Fruit fly (Drosophila melanogaster) whole organism, embryonic: Measurements from ENCODE around the gene sip1.
A peak's percentile ranks its signal among the peaks of the same experiment; 100 is the strongest.

Experiments
- Ada2b ChIP-seq: fragments of 200-800 bp; sonication (Bioruptor generic); IDR thresholded peaks from 2 replicates; pipeline ENCODE4 v1.3.6; 2022; ENCODE audit warnings: missing biosample characterization, missing genetic modification characterization
- CG10147 ChIP-seq: fragments of 200-800 bp; sonication (Bioruptor generic); optimal IDR thresholded peaks from 2 replicates; lab custom pipeline; 2019; ENCODE audit warnings: missing biosample characterization, mild to moderate bottlenecking, missing genetic modification characterization, moderate library complexity
- CG1024 ChIP-seq: fragments of 200-800 bp; sonication (Bioruptor generic); IDR thresholded peaks from 2 replicates; pipeline ENCODE4 v1.3.6; 2022; ENCODE audit warnings: missing biosample characterization, missing genetic modification characterization
- CG10979 ChIP-seq: fragments of 200-800 bp; sonication (Bioruptor generic); optimal IDR thresholded peaks from 2 replicates; lab custom pipeline; 2018; ENCODE audit warnings: missing biosample characterization, mild to moderate bottlenecking, missing genetic modification characterization, moderate library complexity
- CG12071 ChIP-seq: fragments of 200-800 bp; sonication (Bioruptor generic); optimal IDR thresholded peaks from 3 replicates; lab custom pipeline; 2018; ENCODE audit warnings: missing biosample characterization, mild to moderate bottlenecking, missing genetic modification characterization
- CG1233 ChIP-seq: fragments of 200-800 bp; sonication (Bioruptor generic); optimal IDR thresholded peaks from 4 replicates; lab custom pipeline; 2018; ENCODE audit warnings: missing biosample characterization, mild to moderate bottlenecking, missing genetic modification characterization
- CG12391 ChIP-seq: fragments of 200-800 bp; sonication (Bioruptor generic); optimal IDR thresholded peaks from 3 replicates; lab custom pipeline; 2018; ENCODE audit warnings: missing biosample characterization, mild to moderate bottlenecking, missing genetic modification characterization, moderate library complexity
- CG13775 ChIP-seq: fragments of 200-800 bp; sonication (Bioruptor generic); optimal IDR thresholded peaks from 3 replicates; lab custom pipeline; 2017; ENCODE audit warnings: missing biosample characterization, mild to moderate bottlenecking, missing genetic modification characterization
- CG1602 ChIP-seq: fragments of 200-800 bp; sonication (Bioruptor generic); optimal IDR thresholded peaks from 3 replicates; lab custom pipeline; 2016; ENCODE audit warnings: missing biosample characterization, missing genetic modification characterization
- CG17612 ChIP-seq: fragments of 200-800 bp; sonication (Bioruptor generic); IDR thresholded peaks from 2 replicates; pipeline ENCODE4 v1.3.6; 2022; ENCODE audit warnings: missing biosample characterization, missing genetic modification characterization
- CG17802 ChIP-seq: fragments of 200-800 bp; sonication (Bioruptor generic); optimal IDR thresholded peaks from 2 replicates; lab custom pipeline; 2018; ENCODE audit warnings: missing biosample characterization, mild to moderate bottlenecking, missing genetic modification characterization, moderate library complexity
- CG18476 ChIP-seq: fragments of 200-800 bp; sonication (Bioruptor generic); optimal IDR thresholded peaks from 2 replicates; lab custom pipeline; 2016; ENCODE audit warnings: missing biosample characterization, mild to moderate bottlenecking, missing genetic modification characterization
- CG5953 ChIP-seq: fragments of 200-800 bp; sonication (Bioruptor generic); IDR thresholded peaks from 2 replicates; pipeline ENCODE4 v1.3.6; 2022; ENCODE audit warnings: missing biosample characterization, missing genetic modification characterization
- CG6254 ChIP-seq: fragments of 200-800 bp; sonication (Bioruptor generic); optimal IDR thresholded peaks from 3 replicates; lab custom pipeline; 2017; ENCODE audit warnings: mild to moderate bottlenecking, missing biosample characterization, missing genetic modification reagents, missing genetic modification characterization
- CG7839 ChIP-seq: fragments of 200-800 bp; sonication (Bioruptor generic); optimal IDR thresholded peaks from 3 replicates; lab custom pipeline; 2018; ENCODE audit warnings: missing biosample characterization, mild to moderate bottlenecking, missing genetic modification characterization, moderate library complexity
- CG8089 ChIP-seq: fragments of 200-800 bp; sonication (Bioruptor generic); optimal IDR thresholded peaks from 3 replicates; lab custom pipeline; 2016; ENCODE audit warnings: missing biosample characterization, missing genetic modification characterization
- CG8290 ChIP-seq, 3 experiments: fragments of 200-800 bp; sonication (Bioruptor generic); optimal IDR thresholded peaks; 2 replicates each; lab custom pipeline; 2016 to 2019; ENCODE audit warnings: missing biosample characterization in 3 of 3, missing genetic modification characterization in 3 of 3, mild to moderate bottlenecking in 2 of 3, moderate library complexity in 1 of 3
- CG9797 ChIP-seq: fragments of 200-800 bp; sonication (Bioruptor generic); optimal IDR thresholded peaks from 3 replicates; lab custom pipeline; 2018; ENCODE audit warnings: missing biosample characterization, mild to moderate bottlenecking, missing genetic modification characterization
- Camta ChIP-seq: fragments of 200-800 bp; sonication (Bioruptor generic); optimal IDR thresholded peaks from 2 replicates; lab custom pipeline; 2016; ENCODE audit warnings: missing biosample characterization, missing genetic modification characterization
- CkIIα-i1 ChIP-seq: fragments of 200-800 bp; sonication (Bioruptor generic); IDR thresholded peaks from 2 replicates; pipeline ENCODE4 v1.3.6; 2022; ENCODE audit warnings: missing biosample characterization, missing genetic modification characterization
- D ChIP-seq, 2 experiments: fragments of 200-800 bp in 1 of 2; fragments of >200 bp in 1 of 2; sonication (Bioruptor generic) in 1 of 2; optimal IDR thresholded peaks; 2 replicates in 1 of 2; 3 replicates in 1 of 2; lab custom pipeline; 2017; ENCODE audit warnings: mild to moderate bottlenecking in 1 of 2, missing biosample characterization in 1 of 2, missing genetic modification characterization in 1 of 2, missing genetic modification reagents in 1 of 2
- Doc3 ChIP-seq: fragments of 200-800 bp; sonication (Bioruptor generic); IDR thresholded peaks from 3 replicates; pipeline ENCODE4 v1.3.6; 2022; ENCODE audit warnings: missing biosample characterization, missing genetic modification characterization; ENCODE audit not compliant: partially characterized antibody
- GATAe ChIP-seq: fragments of 200-800 bp; sonication (Bioruptor generic); conservative IDR thresholded peaks from 2 replicates; pipeline ENCODE4 v1.3.6; 2022; ENCODE audit warnings: missing biosample characterization, missing genetic modification characterization
- H15 ChIP-seq: fragments of 200-800 bp; sonication (Bioruptor generic); IDR thresholded peaks from 3 replicates; pipeline ENCODE4 v1.3.6; 2022; ENCODE audit warnings: missing biosample characterization, missing genetic modification characterization
- HmgZ ChIP-seq: fragments of 200-800 bp; sonication (Bioruptor generic); optimal IDR thresholded peaks from 2 replicates; lab custom pipeline; 2018; ENCODE audit warnings: missing biosample characterization, mild to moderate bottlenecking, missing genetic modification characterization
- Jarid2 ChIP-seq: fragments of 200-800 bp; sonication (Bioruptor generic); optimal IDR thresholded peaks from 3 replicates; lab custom pipeline; 2017; ENCODE audit warnings: mild to moderate bottlenecking, missing biosample characterization, missing genetic modification reagents, missing genetic modification characterization
- MESR4 ChIP-seq: fragments of 200-800 bp; sonication (Bioruptor generic); optimal IDR thresholded peaks from 2 replicates; lab custom pipeline; 2018; ENCODE audit warnings: missing biosample characterization, mild to moderate bottlenecking, missing genetic modification characterization, moderate library complexity
- Max ChIP-seq: fragments of 200-800 bp; sonication (Bioruptor generic); optimal IDR thresholded peaks from 2 replicates; lab custom pipeline; 2016; ENCODE audit warnings: missing biosample characterization, mild to moderate bottlenecking, missing genetic modification characterization
- Mrtf ChIP-seq: fragments of 200-800 bp; sonication (Bioruptor generic); IDR thresholded peaks from 3 replicates; pipeline ENCODE4 v1.3.6; 2022; ENCODE audit warnings: missing biosample characterization, missing genetic modification characterization
- Nf-YA ChIP-seq: fragments of 200-800 bp; sonication (Bioruptor generic); IDR thresholded peaks from 2 replicates; pipeline ENCODE4 v1.3.6; 2022; ENCODE audit warnings: missing biosample characterization, missing genetic modification characterization
- Sox100B ChIP-seq: fragments of 200-800 bp; sonication (Bioruptor generic); optimal IDR thresholded peaks from 3 replicates; lab custom pipeline; 2018; ENCODE audit warnings: missing biosample characterization, mild to moderate bottlenecking, missing genetic modification characterization
- Ssrp ChIP-seq: fragments of 200-800 bp; sonication (Bioruptor generic); optimal IDR thresholded peaks from 2 replicates; lab custom pipeline; 2018; ENCODE audit warnings: missing biosample characterization, mild to moderate bottlenecking, missing genetic modification characterization, moderate library complexity
- dati ChIP-seq: fragments of 200-800 bp; sonication (Bioruptor generic); IDR thresholded peaks from 2 replicates; pipeline ENCODE4 v1.3.6; 2022; ENCODE audit warnings: missing biosample characterization, missing genetic modification characterization
- ems ChIP-seq: fragments of 200-800 bp; sonication (Bioruptor generic); optimal IDR thresholded peaks from 3 replicates; lab custom pipeline; 2016; ENCODE audit warnings: missing biosample characterization, missing genetic modification characterization
- gce ChIP-seq: fragments of 200-800 bp; sonication (Bioruptor generic); IDR thresholded peaks from 3 replicates; pipeline ENCODE4 v1.3.6; 2022; ENCODE audit warnings: missing biosample characterization, missing genetic modification characterization
- gt ChIP-seq: fragments of 200-800 bp; sonication (Bioruptor generic); IDR thresholded peaks from 2 replicates; pipeline ENCODE4 v1.3.6; 2022; ENCODE audit warnings: missing biosample characterization, missing genetic modification characterization
- h ChIP-seq: fragments of >200 bp; optimal IDR thresholded peaks from 2 replicates; lab custom pipeline; 2017
- hth ChIP-seq: fragments of >200 bp; optimal IDR thresholded peaks from 2 replicates; lab custom pipeline; 2017; ENCODE audit warnings: inconsistent platforms
- insv ChIP-seq, 2 experiments: fragments of 200-800 bp; sonication (Bioruptor generic); optimal IDR thresholded peaks; 3 replicates each; lab custom pipeline; 2016 to 2018; ENCODE audit warnings: missing biosample characterization in 2 of 2, missing genetic modification characterization in 2 of 2
- kah ChIP-seq: fragments of 200-800 bp; sonication (Bioruptor generic); optimal IDR thresholded peaks from 2 replicates; lab custom pipeline; 2018; ENCODE audit warnings: missing biosample characterization, mild to moderate bottlenecking, missing genetic modification characterization
- lab ChIP-seq: fragments of 200-800 bp; sonication (Bioruptor generic); optimal IDR thresholded peaks from 3 replicates; lab custom pipeline; 2017; ENCODE audit warnings: missing biosample characterization, missing genetic modification characterization, mild to moderate bottlenecking, moderate library complexity, missing genetic modification reagents
- nau ChIP-seq: fragments of 200-800 bp; sonication (Bioruptor generic); optimal IDR thresholded peaks from 3 replicates; lab custom pipeline; 2017; ENCODE audit warnings: missing biosample characterization, mild to moderate bottlenecking, missing genetic modification characterization, missing genetic modification reagents
- run ChIP-seq: fragments of 200-800 bp; sonication (Bioruptor generic); optimal IDR thresholded peaks from 3 replicates; lab custom pipeline; 2018; ENCODE audit warnings: missing biosample characterization, mild to moderate bottlenecking, missing genetic modification characterization
- sd ChIP-seq: fragments of 200-800 bp; sonication (Bioruptor generic); optimal IDR thresholded peaks from 3 replicates; lab custom pipeline; 2018; ENCODE audit warnings: missing biosample characterization, mild to moderate bottlenecking, missing genetic modification characterization, moderate library complexity
- seq ChIP-seq: fragments of 200-800 bp; sonication (Bioruptor generic); IDR thresholded peaks from 2 replicates; pipeline ENCODE4 v1.3.6; 2022; ENCODE audit warnings: missing biosample characterization, missing genetic modification characterization
- sisA ChIP-seq: fragments of 200-800 bp; sonication (Bioruptor generic); IDR thresholded peaks from 2 replicates; pipeline ENCODE4 v1.3.6; 2022; ENCODE audit warnings: missing biosample characterization, missing genetic modification characterization
- stc ChIP-seq: fragments of 200-800 bp; sonication (Bioruptor generic); IDR thresholded peaks from 2 replicates; pipeline ENCODE4 v1.3.6; 2022; ENCODE audit warnings: missing biosample characterization, missing genetic modification characterization
- tin ChIP-seq: fragments of 200-800 bp; sonication (Bioruptor generic); optimal IDR thresholded peaks from 3 replicates; lab custom pipeline; 2016; ENCODE audit warnings: missing biosample characterization, missing genetic modification characterization
- unpg ChIP-seq: fragments of 200-800 bp; sonication (Bioruptor generic); optimal IDR thresholded peaks from 3 replicates; lab custom pipeline; 2018; ENCODE audit warnings: missing biosample characterization, mild to moderate bottlenecking, missing genetic modification characterization, moderate library complexity
- wdn ChIP-seq: fragments of 200-800 bp; sonication (Bioruptor generic); IDR thresholded peaks from 2 replicates; pipeline ENCODE4 v1.3.6; 2022; ENCODE audit warnings: missing biosample characterization, missing genetic modification characterization
- zfh2 ChIP-seq: fragments of 200-800 bp; sonication (Bioruptor generic); optimal IDR thresholded peaks from 2 replicates; lab custom pipeline; 2016; ENCODE audit warnings: missing biosample characterization, missing genetic modification characterization

Gene sip1

dm6 chr2L:5724521-5725023, 3.7 kb downstream of the sip1 start, which contains the start of gene CG11030 (continued):
- TF ChIP-seq lab (GFP tag; lab: Kevin White, UChicago), result no peak
- TF ChIP-seq CG17612 (GFP tag; lab: Robert Waterston, UW), result no peak
- TF ChIP-seq CG13775 (GFP tag; lab: Kevin White, UChicago), result no peak
- TF ChIP-seq CG17802 (tag; lab: Kevin White, UChicago), result no peak
- TF ChIP-seq CG10147, result no peak
- TF ChIP-seq gce (GFP tag; lab: Robert Waterston, UW), result no peak
- TF ChIP-seq MESR4 (GFP tag; lab: Kevin White, UChicago), result peak; percentile 75
- no peak for TF ChIP-seq dati (GFP tag; lab: Robert Waterston, UW)
- TF ChIP-seq H15, result no peak
- no peak for TF ChIP-seq tin (GFP tag; lab: Kevin White, UChicago)
- peak; percentile 20 for TF ChIP-seq CG6254 (GFP tag; lab: Kevin White, UChicago)
- no peak for TF ChIP-seq gt (GFP tag; lab: Robert Waterston, UW)
- TF ChIP-seq run (tag; lab: Kevin White, UChicago), result no peak
- no peak for TF ChIP-seq CG8290 (GFP tag; optimal IDR thresholded peaks at IDR 0.05; lab: Kevin White, UChicago)
- TF ChIP-seq CG8290 (tag; optimal IDR thresholded peaks at IDR 0.05; lab: Kevin White, UChicago), result no peak
- TF ChIP-seq kah (GFP tag; lab: Kevin White, UChicago), result no peak
- TF ChIP-seq ems, result peak; percentile 10
- peak; percentile 61 for TF ChIP-seq Jarid2 (GFP tag; lab: Kevin White, UChicago)
- TF ChIP-seq stc, result no peak
- no peak for TF ChIP-seq zfh2 (GFP tag; lab: Kevin White, UChicago)
- no peak for TF ChIP-seq Sox100B (GFP tag; lab: Kevin White, UChicago)
- no peak for TF ChIP-seq hth (lab: Kevin White, UChicago)
- no peak for TF ChIP-seq Ssrp
- no peak for TF ChIP-seq CG1602 (GFP tag; lab: Kevin White, UChicago)
- TF ChIP-seq Ada2b, result no peak
- no peak for TF ChIP-seq CG18476
- TF ChIP-seq CG8089 (GFP tag; lab: Kevin White, UChicago), result no peak
- no peak for TF ChIP-seq CG12071 (GFP tag; lab: Kevin White, UChicago)
- no peak for TF ChIP-seq Mrtf (GFP tag; lab: Robert Waterston, UW)
- no peak for TF ChIP-seq nau (GFP tag; lab: Kevin White, UChicago)
- TF ChIP-seq Doc3 (GFP tag; lab: Robert Waterston, UW), result peak; percentile 98
- no peak for TF ChIP-seq CG1024 (GFP tag; lab: Robert Waterston, UW)
- TF ChIP-seq CG7839 (tag; lab: Kevin White, UChicago), result no peak
- TF ChIP-seq HmgZ (tag; lab: Kevin White, UChicago), result no peak
- TF ChIP-seq seq (GFP tag; lab: Robert Waterston, UW), result no peak
- no peak for TF ChIP-seq Camta (GFP tag; lab: Kevin White, UChicago)
- TF ChIP-seq Nf-YA (GFP tag; lab: Robert Waterston, UW), result no peak
- no peak for TF ChIP-seq D (optimal IDR thresholded peaks at IDR 0.05; lab: Kevin White, UChicago)
- TF ChIP-seq D (GFP tag; optimal IDR thresholded peaks at IDR 0.05; lab: Kevin White, UChicago), result no peak
- TF ChIP-seq sd (tag; lab: Kevin White, UChicago), result no peak
- peak; percentile 62 for TF ChIP-seq Max (GFP tag; lab: Kevin White, UChicago)
- TF ChIP-seq sisA (GFP tag; lab: Robert Waterston, UW), result no peak
- no peak for TF ChIP-seq insv (GFP tag; optimal IDR thresholded peaks at IDR 0.05; lab: Kevin White, UChicago)
- no peak for TF ChIP-seq CG1233 (GFP tag; lab: Kevin White, UChicago)
- TF ChIP-seq CG12391, result no peak
- no peak for TF ChIP-seq wdn (GFP tag; lab: Robert Waterston, UW)
- no peak for TF ChIP-seq GATAe (GFP tag; lab: Robert Waterston, UW)
- TF ChIP-seq CG9797 (GFP tag; lab: Kevin White, UChicago), result no peak
- TF ChIP-seq CG10979 (tag; lab: Kevin White, UChicago), result no peak
- no peak for TF ChIP-seq CG5953 (GFP tag; lab: Robert Waterston, UW)
- no peak for TF ChIP-seq unpg (GFP tag; lab: Kevin White, UChicago)
- TF ChIP-seq CkIIα-i1 (GFP tag; lab: Robert Waterston, UW), result no peak
- no peak for TF ChIP-seq h (lab: Kevin White, UChicago)
